Worm (Caenorhabditis elegans) whole organism, late embryonic: ENCODE measurements around the gene B0454.8.

ENCODE experiments used
- ceh-24 ChIP-seq: sonication (generic microtip); optimal IDR thresholded peaks from 2 replicates; lab custom pipeline; 2016; ENCODE audit warnings: mild to moderate bottlenecking, missing genetic modification characterization, missing compliant biosample characterization
- ceh-45 ChIP-seq: fragments of 200-800 bp; sonication (Bioruptor generic); IDR thresholded peaks from 2 replicates; pipeline ENCODE4 v1.3.6; 2022; ENCODE audit warnings: missing genetic modification reagents, missing genetic modification characterization, missing compliant biosample characterization
- fkh-10 ChIP-seq: fragments of 150-350 bp; optimal IDR thresholded peaks from 2 replicates; lab custom pipeline; 2014; ENCODE audit warnings: missing biosample characterization, missing genetic modification reagents, missing genetic modification characterization
- gmeb-2 ChIP-seq: sonication (generic microtip); optimal IDR thresholded peaks from 2 replicates; lab custom pipeline; 2016; ENCODE audit warnings: missing genetic modification characterization, inconsistent platforms, missing compliant biosample characterization
- pha-4 ChIP-seq: fragments of 150-350 bp; optimal IDR thresholded peaks from 2 replicates; lab custom pipeline; 2018; ENCODE audit warnings: missing biosample characterization, missing genetic modification reagents, missing genetic modification characterization
- tbx-2 ChIP-seq: sonication (generic microtip); optimal IDR thresholded peaks from 2 replicates; lab custom pipeline; 2016; ENCODE audit warnings: missing genetic modification characterization, missing compliant biosample characterization

DNA sequence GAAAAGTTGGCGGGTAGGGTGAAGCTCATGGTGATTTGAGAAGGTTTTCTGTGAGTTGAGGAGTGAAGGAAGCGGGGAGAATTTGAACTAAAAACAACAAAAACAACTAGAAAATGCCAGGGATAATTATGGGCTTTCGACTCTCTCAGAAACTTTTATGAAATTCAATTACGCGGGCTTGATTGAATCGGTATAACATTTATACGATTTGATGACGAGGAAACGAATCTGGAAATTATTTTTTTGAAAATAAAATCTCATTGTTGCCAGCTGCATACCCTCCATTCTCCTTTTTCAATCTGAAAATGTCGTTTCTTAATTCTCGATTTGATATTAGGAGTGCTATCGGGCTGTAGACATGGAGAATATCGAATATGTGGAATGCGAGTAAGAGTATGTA is 48.0 kb upstream of the B0454.8 start, which contains the start of gene srg-21:
- TF ChIP-seq fkh-10 (GFP tag; lab: Kevin White, UChicago), result no peak
- no peak for TF ChIP-seq ceh-45 (GFP tag; lab: Robert Waterston, UW)
- no peak for TF ChIP-seq gmeb-2 (tag; lab: Kevin White, UChicago)
- no peak for TF ChIP-seq tbx-2 (tag; lab: Kevin White, UChicago)
- TF ChIP-seq pha-4 (tag; lab: Kevin White, UChicago), result no peak
- no peak for TF ChIP-seq ceh-24
